Fruit fly (Drosophila melanogaster) whole organism, embryonic: Measurements from ENCODE around the gene Mtch.

Experiments
- Blimp-1 ChIP-seq: fragments of 200-800 bp; sonication (Bioruptor generic); optimal IDR thresholded peaks from 3 replicates; lab custom pipeline; 2018; ENCODE audit warnings: missing biosample characterization, missing genetic modification characterization, mild to moderate bottlenecking, moderate library complexity, missing genetic modification reagents
- CG1647 ChIP-seq: fragments of 200-800 bp; sonication (Bioruptor generic); optimal IDR thresholded peaks from 3 replicates; lab custom pipeline; 2016; ENCODE audit warnings: missing biosample characterization, missing genetic modification characterization
- CG18476 ChIP-seq: fragments of 200-800 bp; sonication (Bioruptor generic); optimal IDR thresholded peaks from 2 replicates; lab custom pipeline; 2016; ENCODE audit warnings: missing biosample characterization, mild to moderate bottlenecking, missing genetic modification characterization
- CG2678 ChIP-seq: fragments of 200-800 bp; sonication (Bioruptor generic); optimal IDR thresholded peaks from 3 replicates; lab custom pipeline; 2019; ENCODE audit warnings: missing biosample characterization, mild to moderate bottlenecking, missing genetic modification characterization, moderate library complexity
- knrl ChIP-seq: fragments of 200-800 bp; sonication (Bioruptor generic); IDR thresholded peaks from 3 replicates; pipeline ENCODE4 v1.3.6; 2022; ENCODE audit warnings: missing biosample characterization, missing genetic modification characterization; ENCODE audit not compliant: partially characterized antibody
- lilli ChIP-seq: fragments of 200-800 bp; sonication (Bioruptor generic); optimal IDR thresholded peaks from 3 replicates; lab custom pipeline; 2016; ENCODE audit warnings: missing biosample characterization, missing genetic modification characterization
- oc ChIP-seq: fragments of 200-800 bp; sonication (Bioruptor generic); optimal IDR thresholded peaks from 2 replicates; lab custom pipeline; 2018; ENCODE audit warnings: missing biosample characterization, mild to moderate bottlenecking, missing genetic modification characterization, moderate library complexity
- ro ChIP-seq: fragments of 200-800 bp; sonication (Bioruptor generic); IDR thresholded peaks from 2 replicates; pipeline ENCODE4 v1.3.6; 2022; ENCODE audit warnings: missing biosample characterization, missing genetic modification characterization

- TF ChIP-seq oc (tag; lab: Kevin White, UChicago): no peak
- no peak for TF ChIP-seq CG18476 (GFP tag; lab: Kevin White, UChicago)
- no peak for TF ChIP-seq ro (GFP tag; lab: Robert Waterston, UW)
- peak; percentile 36 for TF ChIP-seq CG2678 (tag; lab: Kevin White, UChicago)
- TF ChIP-seq lilli: peak; percentile 2
- peak; percentile 51 for TF ChIP-seq Blimp-1 (GFP tag; lab: Kevin White, UChicago)
- TF ChIP-seq knrl (GFP tag; lab: Robert Waterston, UW): no peak
- no peak for TF ChIP-seq CG1647
Measured at dm6 chr3L:165981-166788, 18.2 kb upstream of the Mtch start.
